Fruit fly (Drosophila melanogaster) whole organism, adult: Measurements from ENCODE around the gene ND-42.

Experiments used
- CG11617 ChIP-seq: fragments of 200-800 bp; sonication (Bioruptor generic); optimal IDR thresholded peaks from 2 replicates; lab custom pipeline; 2017; ENCODE audit warnings: mild to moderate bottlenecking, missing biosample characterization, missing genetic modification reagents, missing genetic modification characterization
- Hr96 ChIP-seq: fragments of 200-800 bp; sonication (Bioruptor generic); optimal IDR thresholded peaks from 2 replicates; lab custom pipeline; 2016; ENCODE audit warnings: missing biosample characterization, missing genetic modification characterization

dm6 chr3R:22052235-22052634, 24.7 kb downstream of the ND-42 start:
- TF ChIP-seq CG11617 (GFP tag; lab: Kevin White, UChicago) (no peak), Hr96 (no peak)
